Worm (Caenorhabditis elegans): ENCODE data around the gene E02H9.3.

DNA sequence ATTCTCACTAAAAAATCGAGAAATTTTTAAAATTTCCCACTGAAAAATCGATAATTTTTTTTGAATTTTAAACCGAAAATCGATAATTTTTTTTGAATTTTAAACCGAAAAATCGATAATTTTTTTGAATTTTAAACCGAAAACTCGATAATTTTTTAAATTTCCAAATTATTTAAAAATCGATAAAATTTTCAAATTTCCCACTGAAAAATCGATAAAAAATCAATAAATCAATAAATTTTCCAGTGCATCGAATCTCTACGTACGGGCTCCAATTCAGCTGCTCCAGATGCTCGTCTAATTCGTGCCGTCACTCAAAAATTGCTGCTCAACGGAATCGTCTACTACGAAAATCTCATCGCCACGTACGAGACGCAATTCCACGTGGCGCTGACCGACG is 19.8 kb downstream of the E02H9.3 start:
- TF ChIP-seq nhr-237 (tag; optimal IDR thresholded peaks at IDR 0.05) (no peak), lir-3 (tag; optimal IDR thresholded peaks at IDR 0.05) (no peak), pqm-1 (tag; optimal IDR thresholded peaks at IDR 0.05) (no peak), lin-1 (GFP tag; IDR thresholded peaks at IDR 0.05) (no peak)

Measured in whole organism, L4 larva.